Worm (Caenorhabditis elegans): ENCODE measurements around the gene ZK370.6.

ce11 chrIII:8693322-8693721, 50.3 kb downstream of the ZK370.6 start, which contains the start of gene B0303.7:
- TF ChIP-seq nhr-10 (tag; optimal IDR thresholded peaks at IDR 0.05) (no peak), dmd-4 (tag; optimal IDR thresholded peaks at IDR 0.05) (no peak), nhr-77 (tag; optimal IDR thresholded peaks at IDR 0.05) (no peak), skn-1 (tag; optimal IDR thresholded peaks at IDR 0.05) (no peak), fos-1 (tag; optimal IDR thresholded peaks at IDR 0.05) (no peak), mab-5 (tag; optimal IDR thresholded peaks at IDR 0.05) (no peak), unc-55 (GFP tag; optimal IDR thresholded peaks at IDR 0.05) (no peak)
